Worm (Caenorhabditis elegans) whole organism, L4/young adult: Measurements from ENCODE around the gene Y51A2B.8.

Experiments
- W03F9.2 ChIP-seq: fragments of 150-350 bp; optimal IDR thresholded peaks from 2 replicates; lab custom pipeline; 2014; ENCODE audit warnings: missing biosample characterization, missing genetic modification characterization
- dao-5 ChIP-seq: sonication (generic microtip); optimal IDR thresholded peaks from 2 replicates; lab custom pipeline; 2016; ENCODE audit warnings: missing genotype, missing genetic modification characterization, moderate library complexity, missing compliant biosample characterization
- him-1 ChIP-seq: sonication (generic microtip); optimal IDR thresholded peaks from 2 replicates; lab custom pipeline; 2016; ENCODE audit warnings: missing genotype, missing genetic modification reagents, missing genetic modification characterization, missing compliant biosample characterization

DNA sequence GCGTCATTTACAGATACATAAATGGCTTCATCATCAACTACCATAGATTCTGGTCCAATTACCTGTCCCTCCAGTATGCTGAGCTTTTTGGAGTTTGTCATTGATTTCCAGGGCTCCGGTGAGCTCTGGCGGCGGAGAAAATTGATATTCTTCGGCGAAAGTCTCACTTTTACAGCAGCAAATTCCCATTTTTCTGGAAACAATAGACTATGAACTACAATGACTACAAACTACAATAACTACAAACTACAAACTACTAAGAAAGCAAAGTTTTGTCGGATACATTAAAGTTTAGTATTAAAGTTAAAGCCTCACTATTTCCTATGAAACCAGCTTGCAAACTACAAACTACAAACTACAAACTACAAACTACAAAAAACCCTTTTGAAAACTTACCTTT is 23.2 kb upstream of the Y51A2B.8 start, which contains the start of gene C08E8.2:
- TF ChIP-seq W03F9.2 (tag; lab: Kevin White, UChicago) (no peak), him-1 (tag; lab: Kevin White, UChicago) (no peak), dao-5 (no peak)
